Fruit fly (Drosophila melanogaster) whole organism, prepupa: ENCODE results near the gene RhoGEF64C.

Experiments used
- CG6854 ChIP-seq: fragments of 200-800 bp; sonication (Bioruptor generic); optimal IDR thresholded peaks from 2 replicates; lab custom pipeline; 2017; ENCODE audit warnings: missing biosample characterization, mild to moderate bottlenecking, missing genetic modification characterization
- Eip75B ChIP-seq: fragments of 200-800 bp; sonication (Bioruptor generic); optimal IDR thresholded peaks from 3 replicates; lab custom pipeline; 2016; ENCODE audit warnings: missing biosample characterization, missing genetic modification characterization

DNA sequence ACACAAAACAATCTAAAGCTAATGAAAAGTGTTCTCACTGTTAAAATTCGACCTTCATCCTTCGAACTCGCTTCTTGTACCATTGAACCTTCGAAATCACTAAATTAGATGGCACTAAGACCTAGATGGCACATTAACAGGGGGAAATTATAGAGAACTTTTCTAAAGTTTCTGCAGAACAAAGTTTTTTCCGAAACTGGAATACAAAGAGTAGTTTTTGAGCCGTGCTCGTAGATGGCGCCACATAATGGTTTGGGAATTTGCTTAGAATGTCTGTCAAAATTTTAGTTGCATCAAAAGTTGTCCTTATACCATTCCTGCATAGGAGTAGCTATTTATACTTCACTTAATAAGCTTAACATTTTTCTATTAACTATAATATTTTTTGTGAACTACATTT is 113.2 kb downstream of the RhoGEF64C start:
- TF ChIP-seq CG6854 (no peak), Eip75B (no peak)
